Worm (Caenorhabditis elegans): Measurements from ENCODE around the gene usp-39.
A peak's percentile ranks its signal among the peaks of the same experiment; 100 is the strongest.

- TF ChIP-seq ces-1 (GFP tag; optimal IDR thresholded peaks at IDR 0.05), result no peak
- no peak for TF ChIP-seq fos-1 (tag; optimal IDR thresholded peaks at IDR 0.05)
- TF ChIP-seq ama-1 (optimal IDR thresholded peaks at IDR 0.05), result no peak
- TF ChIP-seq aha-1 (tag; optimal IDR thresholded peaks at IDR 0.05), result no peak
- no peak for TF ChIP-seq fkh-10 (GFP tag; optimal IDR thresholded peaks at IDR 0.05)
- peak; percentile 53 for TF ChIP-seq jun-1 (tag; optimal IDR thresholded peaks at IDR 0.05)
- no peak for TF ChIP-seq skn-1 (tag; optimal IDR thresholded peaks at IDR 0.05)
- TF ChIP-seq efl-1 (optimal IDR thresholded peaks at IDR 0.05), result no peak
- no peak for TF ChIP-seq efl-1 (GFP tag; optimal IDR thresholded peaks at IDR 0.05 in 1 of 2)
Observed at ce11 chrII:2610202-2610912, 45.3 kb downstream of the usp-39 start, which contains the start of gene sri-38.

Measured in whole organism, L1 larva.